Worm (Caenorhabditis elegans) whole organism, midembryonic: ENCODE results near the gene R07B7.12.

ENCODE experiments used
- T22C8.4 ChIP-seq: fragments of 200-800 bp; sonication (Bioruptor generic); IDR thresholded peaks from 2 replicates; pipeline ENCODE4 v1.3.6; 2022; ENCODE audit warnings: missing genetic modification characterization, missing compliant biosample characterization
- ref-1 ChIP-seq: fragments of 200-800 bp; sonication (Bioruptor generic); conservative IDR thresholded peaks from 2 replicates; pipeline ENCODE4 v1.3.6; 2022; ENCODE audit warnings: missing genetic modification reagents, missing genetic modification characterization, missing compliant biosample characterization
- ztf-29 ChIP-seq: fragments of 200-800 bp; sonication (Bioruptor generic); IDR thresholded peaks from 2 replicates; pipeline ENCODE4 v1.3.6; 2022; ENCODE audit warnings: missing genetic modification reagents, missing genetic modification characterization, missing compliant biosample characterization

- TF ChIP-seq T22C8.4, result no peak
- TF ChIP-seq ztf-29 (GFP tag; lab: Robert Waterston, UW), result no peak
- no peak for TF ChIP-seq ref-1 (GFP tag; lab: Robert Waterston, UW)
Observed at ce11 chrV:12070419-12070818, 18.5 kb upstream of the R07B7.12 start, which contains the start of gene kmo-1.
